Fruit fly (Drosophila melanogaster): Measurements from ENCODE around the gene Gs2.

The Gs2 gene

dm6 chrX:11476758-11477157, 54.1 kb downstream of the Gs2 start, which contains the start of gene Cyp4g15:
Gene Cyp4g15 (plus strand): TSS chrX:11477058.
- no peak for TF ChIP-seq CG17801 (GFP tag; optimal IDR thresholded peaks at IDR 0.05; ENCODE audit: partially characterized antibody)
